Worm (Caenorhabditis elegans): Measurements from ENCODE around the gene mdt-30.

Gene mdt-30

ce11 chrIII:8020823-8021332 is 7.0 kb downstream of the mdt-30 start, which contains the start of gene lin-36 (continued):
- TF ChIP-seq aha-1 (tag; optimal IDR thresholded peaks at IDR 0.05) (no peak), aly-2 (tag; optimal IDR thresholded peaks at IDR 0.05) (no peak), fkh-4 (tag; optimal IDR thresholded peaks at IDR 0.05; ENCODE audit: borderline replicate concordance) (no peak), sup-37 (GFP tag; optimal IDR thresholded peaks at IDR 0.05) (no peak), Y116A8C.19 (tag; optimal IDR thresholded peaks at IDR 0.05; ENCODE audit: borderline replicate concordance) (no peak), ztf-11 (tag; optimal IDR thresholded peaks at IDR 0.05) (peak in 1 of 2 experiments; percentile 76), zag-1 (tag; optimal IDR thresholded peaks at IDR 0.05) (peak; percentile 10), nhr-77 (tag; optimal IDR thresholded peaks at IDR 0.05) (peak; percentile 62), ceh-88 (GFP tag; IDR thresholded peaks at IDR 0.05) (peak; percentile 19; the same call in 1 of the 2 replicates), hlh-17 (GFP tag; optimal IDR thresholded peaks at IDR 0.05; ENCODE audit: borderline replicate concordance) (no peak), nhr-71 (tag; optimal IDR thresholded peaks at IDR 0.05) (peak; percentile 90), nhr-19 (GFP tag; conservative IDR thresholded peaks at IDR 0.05) (peak; percentile 76), nhr-90 (tag; optimal IDR thresholded peaks at IDR 0.05; ENCODE audit: poor library complexity) (peak; percentile 62), mef-2 (tag; optimal IDR thresholded peaks at IDR 0.05) (no peak), mep-1 (tag; optimal IDR thresholded peaks at IDR 0.05) (peak; percentile 94), nhr-47 (tag; optimal IDR thresholded peaks at IDR 0.05) (peak; percentile 86), C16A3.4 (tag; optimal IDR thresholded peaks at IDR 0.05) (peak; percentile 81), grh-1 (GFP tag; IDR thresholded peaks at IDR 0.05) (peak; percentile 78), tlp-1 (tag; optimal IDR thresholded peaks at IDR 0.05) (no peak), lin-14 (GFP tag; optimal IDR thresholded peaks at IDR 0.05) (peak; percentile 90), nhr-237 (tag; optimal IDR thresholded peaks at IDR 0.05) (no peak), lir-3 (tag; optimal IDR thresholded peaks at IDR 0.05; ENCODE audit: poor library complexity) (peak; percentile 69), egl-27 (tag; optimal IDR thresholded peaks at IDR 0.05) (peak in 1 of 2 experiments; percentile 6), lin-35 (GFP tag; optimal IDR thresholded peaks at IDR 0.05) (peak; percentile 85 to 94), snu-23 (GFP tag; optimal IDR thresholded peaks at IDR 0.05) (peak; percentile 91), C04F5.9 (tag; optimal IDR thresholded peaks at IDR 0.05) (peak; percentile 74), mab-9 (GFP tag; IDR thresholded peaks at IDR 0.05) (peak; percentile 52; the same call in 1 of the 2 replicates), ceh-82 (tag; optimal IDR thresholded peaks at IDR 0.05) (peak; percentile 71 to 91 (median 84)), swsn-7 (tag; optimal IDR thresholded peaks at IDR 0.05) (peak; percentile 85), nhr-76 (tag; optimal IDR thresholded peaks at IDR 0.05) (no peak), zip-4 (GFP tag; optimal IDR thresholded peaks at IDR 0.05) (peak; percentile 38), unc-130 (tag; optimal IDR thresholded peaks at IDR 0.05) (peak; percentile 73), tbx-2 (tag; optimal IDR thresholded peaks at IDR 0.05) (peak; percentile 91), elt-2 (tag; optimal IDR thresholded peaks at IDR 0.05) (peak; percentile 32), lin-39 (tag; optimal IDR thresholded peaks at IDR 0.05) (peak; percentile 36), lsy-2 (tag; optimal IDR thresholded peaks at IDR 0.05) (peak; percentile 88 to 91), jun-1 (tag; optimal IDR thresholded peaks at IDR 0.05) (peak; percentile 79), F16B12.6 (tag; optimal IDR thresholded peaks at IDR 0.05) (peak; percentile 99), hpl-2 (GFP tag; optimal IDR thresholded peaks at IDR 0.05) (no peak), ztf-4 (tag; optimal IDR thresholded peaks at IDR 0.05) (peak; percentile 62), ceh-63 (GFP tag; optimal IDR thresholded peaks at IDR 0.05) (no peak), blmp-1 (tag; optimal IDR thresholded peaks at IDR 0.05) (peak; percentile 67), sox-4 (tag; optimal IDR thresholded peaks at IDR 0.05) (no peak), mdl-1 (tag; optimal IDR thresholded peaks at IDR 0.05) (peak in 1 of 2 experiments; percentile 64), unc-86 (tag; optimal IDR thresholded peaks at IDR 0.05) (peak; percentile 84), efl-3 (GFP tag; optimal IDR thresholded peaks at IDR 0.05) (no peak), nhr-84 (tag; optimal IDR thresholded peaks at IDR 0.05) (no peak), ces-1 (GFP tag; optimal IDR thresholded peaks at IDR 0.05) (no peak), sptf-1 (tag; optimal IDR thresholded peaks at IDR 0.05) (no peak), irx-1 (tag; optimal IDR thresholded peaks at IDR 0.05) (peak; percentile 69), nhr-28 (tag; optimal IDR thresholded peaks at IDR 0.05) (no peak), efl-1 (optimal IDR thresholded peaks at IDR 0.05) (peak; percentile 86 to 91), efl-1 (GFP tag; optimal IDR thresholded peaks at IDR 0.05 in 1 of 2) (peak; percentile 87 to 99)

Measured in whole organism, L1 larva.